Fruit fly (Drosophila melanogaster) whole organism, embryonic: Measurements from ENCODE around the gene trk.

Source experiments
- ATbp ChIP-seq: fragments of 200-800 bp; sonication (Bioruptor generic); optimal IDR thresholded peaks from 2 replicates; lab custom pipeline; 2017; ENCODE audit warnings: missing biosample characterization, mild to moderate bottlenecking, missing genetic modification characterization, missing genetic modification reagents
- C15 ChIP-seq: fragments of 200-800 bp; sonication (Bioruptor generic); IDR thresholded peaks from 3 replicates; pipeline ENCODE4 v1.3.6; 2022; ENCODE audit warnings: missing biosample characterization, missing genetic modification characterization
- CG10366 ChIP-seq: fragments of 200-800 bp; sonication (Bioruptor generic); IDR thresholded peaks from 2 replicates; pipeline ENCODE4 v1.3.6; 2022; ENCODE audit warnings: missing biosample characterization, missing genetic modification characterization
- CG10462 ChIP-seq: fragments of 200-800 bp; sonication (Bioruptor generic); optimal IDR thresholded peaks from 2 replicates; lab custom pipeline; 2016; ENCODE audit warnings: missing biosample characterization, missing genetic modification characterization
- CG11456 ChIP-seq: fragments of 200-800 bp; sonication (Bioruptor generic); IDR thresholded peaks from 3 replicates; pipeline ENCODE4 v1.3.6; 2022; ENCODE audit warnings: missing biosample characterization, missing genetic modification characterization
- CG11504 ChIP-seq: fragments of 200-800 bp; sonication (Bioruptor generic); optimal IDR thresholded peaks from 3 replicates; lab custom pipeline; 2019; ENCODE audit warnings: missing biosample characterization, mild to moderate bottlenecking, missing genetic modification characterization, moderate library complexity
- CG13123 ChIP-seq: fragments of 200-800 bp; sonication (Bioruptor generic); optimal IDR thresholded peaks from 2 replicates; lab custom pipeline; 2016; ENCODE audit warnings: missing biosample characterization, missing genetic modification characterization
- CG14050 ChIP-seq: fragments of 200-800 bp; sonication (Bioruptor generic); IDR thresholded peaks from 3 replicates; pipeline ENCODE4 v1.3.6; 2022; ENCODE audit warnings: missing biosample characterization, missing genetic modification characterization
- CG15073 ChIP-seq: fragments of 200-800 bp; sonication (Bioruptor generic); optimal IDR thresholded peaks from 2 replicates; lab custom pipeline; 2016; ENCODE audit warnings: missing biosample characterization, missing genetic modification characterization
- CG15696 ChIP-seq: fragments of 200-800 bp; sonication (Bioruptor generic); optimal IDR thresholded peaks from 2 replicates; lab custom pipeline; 2019; ENCODE audit warnings: missing biosample characterization, mild to moderate bottlenecking, missing genetic modification characterization, moderate library complexity
- CG2678 ChIP-seq: fragments of 200-800 bp; sonication (Bioruptor generic); optimal IDR thresholded peaks from 3 replicates; lab custom pipeline; 2019; ENCODE audit warnings: missing biosample characterization, mild to moderate bottlenecking, missing genetic modification characterization, moderate library complexity
- CG2712 ChIP-seq: fragments of 200-800 bp; optimal IDR thresholded peaks from 3 replicates; lab custom pipeline; 2019; ENCODE audit warnings: missing biosample characterization, mild to moderate bottlenecking, missing genetic modification characterization, moderate library complexity
- CG31441 ChIP-seq: fragments of 200-800 bp; sonication (Bioruptor generic); IDR thresholded peaks from 2 replicates; pipeline ENCODE4 v1.3.6; 2022; ENCODE audit warnings: missing biosample characterization, missing genetic modification characterization
- CG32767 ChIP-seq: fragments of 200-800 bp; sonication (Bioruptor generic); IDR thresholded peaks from 2 replicates; pipeline ENCODE4 v1.3.6; 2022; ENCODE audit warnings: missing biosample characterization, missing genetic modification characterization
- CG32772 ChIP-seq: fragments of 200-800 bp; sonication (Bioruptor generic); IDR thresholded peaks from 2 replicates; pipeline ENCODE4 v1.3.6; 2022; ENCODE audit warnings: missing biosample characterization, missing genetic modification characterization
- CG3281 ChIP-seq: fragments of 200-800 bp; sonication (Bioruptor generic); optimal IDR thresholded peaks from 3 replicates; lab custom pipeline; 2017; ENCODE audit warnings: missing biosample characterization, mild to moderate bottlenecking, missing genetic modification characterization
- CG7987 ChIP-seq: fragments of 200-800 bp; sonication (Bioruptor generic); optimal IDR thresholded peaks from 2 replicates; lab custom pipeline; 2018; ENCODE audit warnings: missing biosample characterization, mild to moderate bottlenecking, missing genetic modification characterization, moderate library complexity
- CG9437 ChIP-seq: fragments of 200-800 bp; sonication (Bioruptor generic); optimal IDR thresholded peaks from 2 replicates; lab custom pipeline; 2018; ENCODE audit warnings: missing biosample characterization, mild to moderate bottlenecking, missing genetic modification characterization
- D ChIP-seq, 2 experiments: fragments of 200-800 bp in 1 of 2; fragments of >200 bp in 1 of 2; sonication (Bioruptor generic) in 1 of 2; optimal IDR thresholded peaks; 2 replicates in 1 of 2; 3 replicates in 1 of 2; lab custom pipeline; 2017; ENCODE audit warnings: mild to moderate bottlenecking in 1 of 2, missing biosample characterization in 1 of 2, missing genetic modification characterization in 1 of 2, missing genetic modification reagents in 1 of 2
- D19B ChIP-seq: fragments of 200-800 bp; sonication (Bioruptor generic); optimal IDR thresholded peaks from 2 replicates; lab custom pipeline; 2017; ENCODE audit warnings: missing biosample characterization, mild to moderate bottlenecking, missing genetic modification characterization
- HHEX ChIP-seq: fragments of 200-800 bp; sonication (Bioruptor generic); optimal IDR thresholded peaks from 3 replicates; lab custom pipeline; 2017; ENCODE audit warnings: missing biosample characterization, mild to moderate bottlenecking, missing genetic modification characterization, missing genetic modification reagents
- Hand ChIP-seq: fragments of 200-800 bp; sonication (Bioruptor generic); optimal IDR thresholded peaks from 2 replicates; lab custom pipeline; 2017; ENCODE audit warnings: mild to moderate bottlenecking, missing biosample characterization, missing genetic modification reagents, missing genetic modification characterization
- Hsf ChIP-seq: fragments of 200-800 bp; sonication (Bioruptor generic); optimal IDR thresholded peaks from 3 replicates; lab custom pipeline; 2016; ENCODE audit warnings: missing biosample characterization, missing genetic modification characterization
- Mes4 ChIP-seq: fragments of 200-800 bp; sonication (Bioruptor generic); optimal IDR thresholded peaks from 2 replicates; lab custom pipeline; 2016; ENCODE audit warnings: missing biosample characterization, missing genetic modification characterization
- Sry-β ChIP-seq: fragments of 200-800 bp; sonication (Bioruptor generic); optimal IDR thresholded peaks from 2 replicates; lab custom pipeline; 2018; ENCODE audit warnings: missing biosample characterization, mild to moderate bottlenecking, missing genetic modification characterization, moderate library complexity
- amos ChIP-seq: fragments of 200-800 bp; sonication (Bioruptor generic); IDR thresholded peaks from 2 replicates; pipeline ENCODE4 v1.3.6; 2022; ENCODE audit warnings: missing biosample characterization, missing genetic modification characterization; ENCODE audit not compliant: partially characterized antibody
- ash1 ChIP-seq: fragments of 200-800 bp; sonication (Bioruptor generic); optimal IDR thresholded peaks from 2 replicates; lab custom pipeline; 2018; ENCODE audit warnings: missing biosample characterization, mild to moderate bottlenecking, missing genetic modification characterization
- bowl ChIP-seq: fragments of 200-800 bp; sonication (Bioruptor generic); IDR thresholded peaks from 2 replicates; pipeline ENCODE4 v1.3.6; 2022; ENCODE audit warnings: missing biosample characterization, missing genetic modification characterization
- cad ChIP-seq: fragments of >200 bp; optimal IDR thresholded peaks from 2 replicates; lab custom pipeline; 2017; ENCODE audit warnings: missing biosample characterization, missing genetic modification characterization
- cato ChIP-seq: fragments of 200-800 bp; sonication (Bioruptor generic); optimal IDR thresholded peaks from 2 replicates; lab custom pipeline; 2016; ENCODE audit warnings: missing biosample characterization, missing genetic modification characterization, borderline replicate concordance
- dimm ChIP-seq: fragments of 200-800 bp; sonication (Bioruptor generic); IDR thresholded peaks from 2 replicates; pipeline ENCODE4 v1.3.6; 2022; ENCODE audit warnings: missing biosample characterization, missing genetic modification characterization
- dmrt11E ChIP-seq: fragments of 200-800 bp; sonication (Bioruptor generic); optimal IDR thresholded peaks from 3 replicates; lab custom pipeline; 2018; ENCODE audit warnings: missing biosample characterization, mild to moderate bottlenecking, missing genetic modification characterization, moderate library complexity
- dpn ChIP-seq, 2 experiments: fragments of 200-800 bp; sonication (Bioruptor generic); optimal IDR thresholded peaks; 3 replicates each; lab custom pipeline; 2016; ENCODE audit warnings: missing biosample characterization in 2 of 2, missing genetic modification characterization in 2 of 2
- fd102C ChIP-seq: fragments of 200-800 bp; sonication (Bioruptor generic); optimal IDR thresholded peaks from 2 replicates; lab custom pipeline; 2018; ENCODE audit warnings: missing biosample characterization, mild to moderate bottlenecking, missing genetic modification characterization, moderate library complexity
- gce ChIP-seq: fragments of 200-800 bp; sonication (Bioruptor generic); IDR thresholded peaks from 3 replicates; pipeline ENCODE4 v1.3.6; 2022; ENCODE audit warnings: missing biosample characterization, missing genetic modification characterization
- gcm ChIP-seq: fragments of 200-800 bp; sonication (Bioruptor generic); optimal IDR thresholded peaks from 2 replicates; lab custom pipeline; 2019; ENCODE audit warnings: missing biosample characterization, mild to moderate bottlenecking, missing genetic modification characterization, moderate library complexity
- gcm2 ChIP-seq: fragments of 200-800 bp; sonication (Bioruptor generic); optimal IDR thresholded peaks from 2 replicates; lab custom pipeline; 2016; ENCODE audit warnings: missing biosample characterization, missing genetic modification characterization
- inv ChIP-seq: fragments of 200-800 bp; sonication (Bioruptor generic); IDR thresholded peaks from 2 replicates; pipeline ENCODE4 v1.3.6; 2022; ENCODE audit warnings: missing biosample characterization, missing genetic modification characterization; ENCODE audit not compliant: partially characterized antibody
- kah ChIP-seq: fragments of 200-800 bp; sonication (Bioruptor generic); optimal IDR thresholded peaks from 2 replicates; lab custom pipeline; 2018; ENCODE audit warnings: missing biosample characterization, mild to moderate bottlenecking, missing genetic modification characterization
- kni ChIP-seq: fragments of 200-800 bp; sonication (Bioruptor generic); optimal IDR thresholded peaks from 3 replicates; lab custom pipeline; 2017; ENCODE audit warnings: mild to moderate bottlenecking, missing biosample characterization, missing genetic modification reagents, missing genetic modification characterization
- knrl ChIP-seq: fragments of 200-800 bp; sonication (Bioruptor generic); IDR thresholded peaks from 3 replicates; pipeline ENCODE4 v1.3.6; 2022; ENCODE audit warnings: missing biosample characterization, missing genetic modification characterization; ENCODE audit not compliant: partially characterized antibody
- pzg ChIP-seq: fragments of 200-800 bp; sonication (Bioruptor generic); optimal IDR thresholded peaks from 3 replicates; lab custom pipeline; 2018; ENCODE audit warnings: missing biosample characterization, mild to moderate bottlenecking, missing genetic modification characterization, moderate library complexity
- ro ChIP-seq: fragments of 200-800 bp; sonication (Bioruptor generic); IDR thresholded peaks from 2 replicates; pipeline ENCODE4 v1.3.6; 2022; ENCODE audit warnings: missing biosample characterization, missing genetic modification characterization
- tll ChIP-seq, 2 experiments: fragments of 200-800 bp in 1 of 2; fragments of >200 bp in 1 of 2; sonication (Bioruptor generic) in 1 of 2; optimal IDR thresholded peaks; 2 replicates each; lab custom pipeline; 2017 to 2019; ENCODE audit warnings: missing biosample characterization in 2 of 2, missing genetic modification characterization in 2 of 2, mild to moderate bottlenecking in 1 of 2, moderate library complexity in 1 of 2
- tup ChIP-seq: fragments of 200-800 bp; sonication (Bioruptor generic); optimal IDR thresholded peaks from 2 replicates; lab custom pipeline; 2016; ENCODE audit warnings: missing biosample characterization, mild to moderate bottlenecking, missing genetic modification characterization, moderate library complexity
- vfl ChIP-seq: fragments of 200-800 bp; sonication (Bioruptor generic); optimal IDR thresholded peaks from 2 replicates; lab custom pipeline; 2016; ENCODE audit warnings: missing biosample characterization, missing genetic modification characterization
- vnd ChIP-seq: fragments of 200-800 bp; sonication (Bioruptor generic); IDR thresholded peaks from 3 replicates; pipeline ENCODE4 v1.3.6; 2022; ENCODE audit warnings: missing biosample characterization, missing genetic modification characterization; ENCODE audit not compliant: partially characterized antibody
- wdn ChIP-seq: fragments of 200-800 bp; sonication (Bioruptor generic); IDR thresholded peaks from 2 replicates; pipeline ENCODE4 v1.3.6; 2022; ENCODE audit warnings: missing biosample characterization, missing genetic modification characterization

trk gene

DNA sequence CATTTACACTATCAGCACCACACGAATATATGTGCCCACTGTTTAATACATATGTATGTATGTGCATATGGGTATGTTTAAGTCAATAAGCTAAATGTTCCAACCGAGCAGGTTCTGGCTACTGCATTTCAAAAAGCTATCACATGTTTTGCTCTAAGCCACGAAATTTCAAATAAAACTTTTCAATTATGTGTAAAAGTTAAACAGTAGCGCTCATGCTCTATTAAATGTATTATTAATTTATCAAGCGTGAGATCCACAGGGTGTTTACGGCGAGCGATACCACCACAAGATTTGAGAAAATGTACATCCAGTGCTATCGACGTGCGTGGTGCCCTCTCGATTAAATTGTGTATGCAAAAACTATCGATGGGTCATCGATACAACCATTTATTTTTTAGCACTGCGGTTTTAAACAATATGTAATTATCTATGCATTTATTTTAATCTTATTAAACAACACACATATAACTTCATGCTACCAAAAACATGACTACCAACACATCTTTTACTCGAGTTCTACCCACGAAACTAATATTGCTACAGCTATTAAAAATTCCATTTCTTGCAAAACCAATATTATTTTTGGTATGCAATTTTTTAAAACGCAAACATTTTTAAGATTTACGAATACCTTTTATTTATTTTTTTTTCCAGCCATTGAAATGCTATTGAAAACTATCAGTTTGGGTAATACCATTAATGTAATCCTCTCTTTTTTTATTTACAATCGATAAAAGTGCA, 11.2 kb downstream of the trk start, which contains the start of gene Pten (continued):
- TF ChIP-seq dimm (GFP tag; lab: Robert Waterston, UW) = no peak
- no peak for TF ChIP-seq CG2678 (tag; lab: Kevin White, UChicago)
- TF ChIP-seq dmrt11E = peak; percentile 68
- no peak for TF ChIP-seq CG7987 (GFP tag; lab: Kevin White, UChicago)
- no peak for TF ChIP-seq D (optimal IDR thresholded peaks at IDR 0.05; lab: Kevin White, UChicago)
- TF ChIP-seq D (GFP tag; optimal IDR thresholded peaks at IDR 0.05; lab: Kevin White, UChicago) = peak; percentile 65
- TF ChIP-seq CG31441 = no peak
- TF ChIP-seq CG10462 (GFP tag; lab: Kevin White, UChicago) = peak; percentile 60
- no peak for TF ChIP-seq ATbp (GFP tag; lab: Kevin White, UChicago)
- no peak for TF ChIP-seq HHEX
- TF ChIP-seq ro = no peak
- TF ChIP-seq ash1 (GFP tag; lab: Kevin White, UChicago) = no peak
- peak; percentile 83 for TF ChIP-seq inv (GFP tag; lab: Robert Waterston, UW)
- TF ChIP-seq Mes4 (GFP tag; lab: Kevin White, UChicago) = peak; percentile 57
- TF ChIP-seq CG3281 (GFP tag; lab: Kevin White, UChicago) = peak; percentile 59
- peak; percentile 11 for TF ChIP-seq Sry-β (GFP tag; lab: Kevin White, UChicago)
- TF ChIP-seq CG14050 (GFP tag; lab: Robert Waterston, UW) = peak; percentile 43; the same call in 2 of the 3 replicates
- TF ChIP-seq CG10366 (GFP tag; lab: Robert Waterston, UW) = peak; percentile 54
- TF ChIP-seq tup (GFP tag; lab: Kevin White, UChicago) = no peak
- TF ChIP-seq fd102C (GFP tag; lab: Kevin White, UChicago) = peak; percentile 44
- peak; percentile 78 for TF ChIP-seq CG32767
- TF ChIP-seq CG9437 (GFP tag; lab: Kevin White, UChicago) = peak; percentile 25
- TF ChIP-seq gce (GFP tag; lab: Robert Waterston, UW) = no peak
- no peak for TF ChIP-seq CG32772 (GFP tag; lab: Robert Waterston, UW)
- no peak for TF ChIP-seq CG15073 (GFP tag; lab: Kevin White, UChicago)
- peak; percentile 87 for TF ChIP-seq knrl
- peak in 1 of 2 experiments; percentile 52 for TF ChIP-seq tll (GFP tag; optimal IDR thresholded peaks at IDR 0.05; lab: Kevin White, UChicago)
- TF ChIP-seq pzg = peak; percentile 83
- no peak for TF ChIP-seq CG11504 (tag; lab: Kevin White, UChicago)
- no peak for TF ChIP-seq gcm2 (GFP tag; lab: Kevin White, UChicago)
- peak; percentile 85 for TF ChIP-seq vnd
- no peak for TF ChIP-seq bowl (GFP tag; lab: Robert Waterston, UW)
- no peak for TF ChIP-seq vfl (GFP tag; lab: Kevin White, UChicago)
- TF ChIP-seq Hand (GFP tag; lab: Kevin White, UChicago) = no peak
- TF ChIP-seq wdn = 0 out of 2 replicates have a peak, but pooled peaks have one; percentile 21
- TF ChIP-seq kah (GFP tag; lab: Kevin White, UChicago) = peak; percentile 83
- no peak for TF ChIP-seq kni (GFP tag; lab: Kevin White, UChicago)
- TF ChIP-seq CG13123 (GFP tag; lab: Kevin White, UChicago) = no peak
- TF ChIP-seq CG2712 (tag; lab: Kevin White, UChicago) = peak; percentile 83
- TF ChIP-seq CG11456 (GFP tag; lab: Robert Waterston, UW) = no peak
- TF ChIP-seq CG15696 = peak; percentile 63
- TF ChIP-seq dpn (GFP tag; optimal IDR thresholded peaks at IDR 0.05; lab: Kevin White, UChicago) = peak; percentile 63 to 76
- peak; percentile 74 for TF ChIP-seq cad (GFP tag; lab: Kevin White, UChicago)
- 0 out of 3 replicates have a peak, but pooled peaks have one; percentile 33 for TF ChIP-seq C15 (GFP tag; lab: Robert Waterston, UW)
- no peak for TF ChIP-seq gcm (GFP tag; lab: Kevin White, UChicago)
- TF ChIP-seq Hsf = peak; percentile 63
- TF ChIP-seq amos (GFP tag; lab: Robert Waterston, UW) = peak; percentile 90; the same call in 1 of the 2 replicates
- peak; percentile 67 for TF ChIP-seq cato (GFP tag; lab: Kevin White, UChicago)
- TF ChIP-seq D19B (GFP tag; lab: Kevin White, UChicago) = peak; percentile 50
